Worm (Caenorhabditis elegans) whole organism, young adult: ENCODE results near the gene ZC449.1.

Experiments
- B0035.1 ChIP-seq: sonication (generic microtip); optimal IDR thresholded peaks from 2 replicates; lab custom pipeline; 2016; ENCODE audit warnings: missing genetic modification characterization, mild to moderate bottlenecking, missing compliant biosample characterization, missing genotype, missing genetic modification reagents
- B0261.1 ChIP-seq: sonication (generic microtip); optimal IDR thresholded peaks from 2 replicates; lab custom pipeline; 2016; ENCODE audit warnings: mild to moderate bottlenecking, missing genetic modification characterization, moderate library complexity, missing compliant biosample characterization
- C06A6.2 ChIP-seq: fragments of 200-800 bp; sonication (Bioruptor generic); conservative IDR thresholded peaks from 2 replicates; pipeline ENCODE4 v1.3.6; 2022; ENCODE audit warnings: missing genetic modification characterization, missing compliant biosample characterization
- C17E4.6 ChIP-seq: fragments of 200-800 bp; sonication (Bioruptor generic); IDR thresholded peaks from 2 replicates; pipeline ENCODE4 v1.3.6; 2022; ENCODE audit warnings: missing genetic modification reagents, missing genetic modification characterization, missing compliant biosample characterization
- F37B4.10 ChIP-seq: fragments of 200-800 bp; sonication (Bioruptor generic); IDR thresholded peaks from 2 replicates; pipeline ENCODE4 v1.3.6; 2022; ENCODE audit warnings: missing genetic modification characterization, missing compliant biosample characterization
- F57A8.1 ChIP-seq: fragments of 200-800 bp; sonication (Bioruptor generic); optimal IDR thresholded peaks from 2 replicates; lab custom pipeline; 2018; ENCODE audit warnings: mild to moderate bottlenecking, missing genetic modification characterization, moderate library complexity, missing compliant biosample characterization
- K11D2.4 ChIP-seq: fragments of 200-800 bp; sonication (Bioruptor generic); IDR thresholded peaks from 2 replicates; pipeline ENCODE4 v1.3.6; 2022; ENCODE audit warnings: missing genetic modification reagents, missing genetic modification characterization, missing compliant biosample characterization
- T07F8.4 ChIP-seq: sonication (generic microtip); optimal IDR thresholded peaks from 2 replicates; lab custom pipeline; 2016; ENCODE audit warnings: mild to moderate bottlenecking, missing genetic modification characterization, moderate library complexity, missing compliant biosample characterization
- Y79H2A.3 ChIP-seq: fragments of 200-800 bp; sonication (Bioruptor generic); conservative IDR thresholded peaks from 2 replicates; pipeline ENCODE4 v1.3.6; 2022; ENCODE audit warnings: missing genetic modification reagents, missing genetic modification characterization, missing compliant biosample characterization
- akir-1 ChIP-seq: fragments of 200-800 bp; sonication (Bioruptor generic); optimal IDR thresholded peaks from 2 replicates; lab custom pipeline; 2018; ENCODE audit warnings: mild to moderate bottlenecking, missing genetic modification characterization, moderate library complexity, missing compliant biosample characterization
- attf-5 ChIP-seq: fragments of 200-800 bp; sonication (Bioruptor generic); optimal IDR thresholded peaks from 2 replicates; lab custom pipeline; 2018; ENCODE audit warnings: mild to moderate bottlenecking, missing genetic modification characterization, missing compliant biosample characterization
- ccch-3 ChIP-seq: fragments of 200-800 bp; sonication (Bioruptor generic); optimal IDR thresholded peaks from 2 replicates; lab custom pipeline; 2018; ENCODE audit warnings: mild to moderate bottlenecking, missing genetic modification characterization, missing compliant biosample characterization
- ceh-40 ChIP-seq: fragments of 200-800 bp; sonication (Bioruptor generic); IDR thresholded peaks from 2 replicates; pipeline ENCODE4 v1.3.6; 2022; ENCODE audit warnings: missing genetic modification characterization, missing compliant biosample characterization
- ceh-58 ChIP-seq: fragments of 200-800 bp; sonication (Bioruptor generic); IDR thresholded peaks from 2 replicates; pipeline ENCODE4 v1.3.6; 2022; ENCODE audit warnings: missing genetic modification characterization, missing compliant biosample characterization
- dox-1 ChIP-seq: fragments of 200-800 bp; sonication (Bioruptor generic); IDR thresholded peaks from 2 replicates; pipeline ENCODE4 v1.3.6; 2022; ENCODE audit warnings: missing genetic modification reagents, missing genetic modification characterization, missing compliant biosample characterization
- egl-18 ChIP-seq: fragments of 200-800 bp; sonication (Bioruptor generic); IDR thresholded peaks from 2 replicates; pipeline ENCODE4 v1.3.6; 2022; ENCODE audit warnings: missing genetic modification reagents, missing genetic modification characterization, missing compliant biosample characterization
- ekl-4 ChIP-seq: fragments of 200-800 bp; sonication (Bioruptor generic); IDR thresholded peaks from 2 replicates; pipeline ENCODE4 v1.3.6; 2022; ENCODE audit warnings: missing genetic modification reagents, missing genetic modification characterization, missing compliant biosample characterization
- gei-17 ChIP-seq: fragments of 200-800 bp; sonication (Bioruptor generic); optimal IDR thresholded peaks from 2 replicates; lab custom pipeline; 2018; ENCODE audit warnings: mild to moderate bottlenecking, missing genetic modification characterization, missing compliant biosample characterization
- hlh-12 ChIP-seq: sonication (generic microtip); optimal IDR thresholded peaks from 2 replicates; lab custom pipeline; 2016; ENCODE audit warnings: missing genetic modification characterization, missing compliant biosample characterization
- hlh-26 ChIP-seq: fragments of 200-800 bp; sonication (Bioruptor generic); conservative IDR thresholded peaks from 2 replicates; pipeline ENCODE4 v1.3.6; 2022; ENCODE audit warnings: missing genetic modification reagents, missing genetic modification characterization, missing compliant biosample characterization
- hmg-20 ChIP-seq: fragments of 200-800 bp; sonication (Bioruptor generic); IDR thresholded peaks from 2 replicates; pipeline ENCODE4 v1.3.6; 2022; ENCODE audit warnings: missing genetic modification reagents, missing genetic modification characterization, missing compliant biosample characterization
- let-607 ChIP-seq, 2 experiments: fragments of 200-800 bp in 1 of 2; sonication (Bioruptor generic) in 1 of 2; sonication (generic microtip) in 1 of 2; optimal IDR thresholded peaks; 2 replicates each; lab custom pipeline; 2016 to 2018; ENCODE audit warnings: mild to moderate bottlenecking in 2 of 2, missing compliant biosample characterization in 2 of 2, missing genetic modification characterization in 2 of 2, moderate library complexity in 2 of 2, missing genotype in 1 of 2
- lin-26 ChIP-seq: fragments of 200-800 bp; sonication (Bioruptor generic); IDR thresholded peaks from 2 replicates; pipeline ENCODE4 v1.3.6; 2022; ENCODE audit warnings: missing genetic modification reagents, missing genetic modification characterization, missing compliant biosample characterization
- lin-35 ChIP-seq, 3 experiments: fragments of 150-350 bp in 2 of 3; sonication (generic microtip) in 1 of 3; optimal IDR thresholded peaks; 2 replicates each; lab custom pipeline; 2014 to 2018; ENCODE audit warnings: missing biosample characterization in 3 of 3, missing genetic modification characterization in 3 of 3, missing genetic modification reagents in 3 of 3
- nfya-1 ChIP-seq: sonication (generic microtip); optimal IDR thresholded peaks from 2 replicates; lab custom pipeline; 2017; ENCODE audit warnings: antibody characterized with exemption, missing compliant biosample characterization, missing genetic modification characterization, borderline replicate concordance; ENCODE audit not compliant: insufficient read depth
- nhr-80 ChIP-seq: sonication (generic microtip); optimal IDR thresholded peaks from 2 replicates; lab custom pipeline; 2016; ENCODE audit warnings: missing genetic modification characterization, missing compliant biosample characterization
- nhr-90 ChIP-seq: sonication (generic microtip); optimal IDR thresholded peaks from 2 replicates; lab custom pipeline; 2016; ENCODE audit warnings: missing genotype, mild to moderate bottlenecking, missing genetic modification characterization, missing compliant biosample characterization
- repo-1 ChIP-seq: sonication (generic microtip); optimal IDR thresholded peaks from 2 replicates; lab custom pipeline; 2017; ENCODE audit warnings: mild to moderate bottlenecking, missing genetic modification characterization, missing compliant biosample characterization
- snpc-3.4 ChIP-seq: sonication (generic microtip); optimal IDR thresholded peaks from 2 replicates; lab custom pipeline; 2017; ENCODE audit warnings: missing genetic modification characterization, mild to moderate bottlenecking, missing compliant biosample characterization, antibody characterized with exemption, moderate library complexity, missing genotype, missing genetic modification reagents
- snpc-4 ChIP-seq, 5 experiments: fragments of 150-350 bp in 1 of 5; sonication (generic microtip) in 4 of 5; optimal IDR thresholded peaks; 2 replicates each; lab custom pipeline; 2014 to 2018; ENCODE audit warnings: missing genetic modification characterization in 5 of 5, missing biosample characterization in 3 of 5, antibody characterized with exemption in 2 of 5, mild to moderate bottlenecking in 2 of 5, missing compliant biosample characterization in 2 of 5, missing genotype in 2 of 5, moderate library complexity in 2 of 5, missing genetic modification reagents in 1 of 5
- tbp1 ChIP-seq: fragments of 200-800 bp; sonication (Bioruptor generic); optimal IDR thresholded peaks from 2 replicates; lab custom pipeline; 2018; ENCODE audit warnings: mild to moderate bottlenecking, missing genetic modification characterization, missing compliant biosample characterization
- zfh-2 ChIP-seq: fragments of 200-800 bp; sonication (Bioruptor generic); conservative IDR thresholded peaks from 2 replicates; pipeline ENCODE4 v1.3.6; 2022; ENCODE audit warnings: missing genetic modification reagents, missing genetic modification characterization, missing compliant biosample characterization
- ztf-18 ChIP-seq: sonication (generic microtip); optimal IDR thresholded peaks from 2 replicates; lab custom pipeline; 2016; ENCODE audit warnings: missing genotype, mild to moderate bottlenecking, missing genetic modification characterization, missing compliant biosample characterization
- ztf-6 ChIP-seq: fragments of 200-800 bp; sonication (Bioruptor generic); IDR thresholded peaks from 2 replicates; pipeline ENCODE4 v1.3.6; 2022; ENCODE audit warnings: missing genetic modification reagents, missing genetic modification characterization, missing compliant biosample characterization

The ZC449.1 gene

ce11 chrX:5028593-5028955 lies 4.4 kb downstream of the ZC449.1 start:
- TF ChIP-seq let-607 (tag; optimal IDR thresholded peaks at IDR 0.05; lab: Kevin White, UChicago) (no peak), dox-1 (GFP tag; lab: Robert Waterston, UW) (no peak), tbp1 (no peak), akir-1 (GFP tag; lab: Kevin White, UChicago) (no peak), ekl-4 (GFP tag; lab: Robert Waterston, UW) (no peak), egl-18 (GFP tag; lab: Robert Waterston, UW) (no peak), B0261.1 (tag; lab: Kevin White, UChicago) (no peak), nhr-90 (no peak), ztf-6 (GFP tag; lab: Robert Waterston, UW) (no peak), lin-26 (GFP tag; lab: Robert Waterston, UW) (no peak), hlh-12 (tag; lab: Kevin White, UChicago) (no peak), T07F8.4 (no peak), lin-35 (GFP tag; optimal IDR thresholded peaks at IDR 0.05; lab: Kevin White, UChicago) (no peak), attf-5 (GFP tag; lab: Kevin White, UChicago) (no peak), nhr-80 (tag; lab: Kevin White, UChicago) (no peak), hlh-26 (no peak), snpc-4 (GFP tag; optimal IDR thresholded peaks at IDR 0.05; lab: Kevin White, UChicago) (no peak), snpc-4 (tag; optimal IDR thresholded peaks at IDR 0.05; lab: Kevin White, UChicago) (no peak), repo-1 (tag; lab: Kevin White, UChicago) (no peak)

ce11 chrX:5031742-5032141 lies 7.5 kb downstream of the ZC449.1 start:
- TF ChIP-seq ccch-3 (GFP tag; lab: Kevin White, UChicago) (no peak), nfya-1 (tag; lab: Kevin White, UChicago) (no peak), hmg-20 (no peak), ceh-40 (GFP tag; lab: Robert Waterston, UW) (no peak), C06A6.2 (GFP tag; lab: Robert Waterston, UW) (no peak), Y79H2A.3 (GFP tag; lab: Robert Waterston, UW) (no peak), F37B4.10 (GFP tag; lab: Robert Waterston, UW) (no peak)

- TF ChIP-seq B0035.1 = no peak
- no peak for TF ChIP-seq C17E4.6
- TF ChIP-seq snpc-3.4 (tag; lab: Kevin White, UChicago) = no peak
- TF ChIP-seq nfya-1 (tag; lab: Kevin White, UChicago) = no peak
- TF ChIP-seq ztf-18 = no peak
- no peak for TF ChIP-seq zfh-2 (GFP tag; lab: Robert Waterston, UW)
- TF ChIP-seq gei-17 (GFP tag; lab: Kevin White, UChicago) = no peak
- TF ChIP-seq K11D2.4 = no peak
Observed at ce11 chrX:5033868-5034267, 9.6 kb downstream of the ZC449.1 start, which contains the start of gene ZC449.4. TSS of gene ZC449.4 (minus strand) at chrX:5033968.

ce11 chrX:5037673-5038072 lies 13.5 kb downstream of the ZC449.1 start, which contains the start of gene ZC449.5:
TSS of gene ZC449.5 (minus strand) at chrX:5037773.
- no peak for TF ChIP-seq gei-17 (GFP tag; lab: Kevin White, UChicago)
- no peak for TF ChIP-seq F37B4.10 (GFP tag; lab: Robert Waterston, UW)
- no peak for TF ChIP-seq egl-18 (GFP tag; lab: Robert Waterston, UW)
- TF ChIP-seq K11D2.4 = no peak
- TF ChIP-seq ceh-58 (GFP tag; lab: Robert Waterston, UW) = no peak
- no peak for TF ChIP-seq F57A8.1 (GFP tag; lab: Kevin White, UChicago)
